Worm (Caenorhabditis elegans): Measurements from ENCODE around the gene chil-21.

chil-21 gene

DNA sequence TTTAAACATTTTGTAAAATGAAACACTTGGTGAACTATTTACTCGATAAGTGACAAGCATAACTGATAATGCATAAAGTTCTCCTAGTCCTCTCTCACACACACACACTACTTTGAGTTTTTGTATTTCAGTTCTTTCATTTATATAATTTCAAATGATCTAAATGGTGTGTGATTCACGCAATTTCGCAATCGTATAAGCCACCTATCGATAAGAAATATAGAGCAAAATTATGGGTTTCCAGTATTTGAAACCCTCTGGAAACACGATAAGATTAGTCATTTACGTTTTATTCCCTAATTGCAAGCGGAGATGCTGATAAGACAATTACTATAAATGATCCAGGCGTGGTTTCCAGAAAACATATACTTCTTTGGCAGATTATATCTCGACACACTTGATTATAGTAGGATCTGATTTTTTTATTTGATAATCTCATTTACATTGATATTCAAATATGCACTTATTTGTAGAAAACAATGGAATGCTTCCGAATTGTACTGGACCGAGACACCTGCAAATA, 49.6 kb downstream of the chil-21 start, which contains the start of gene arrd-3:
arrd-3 (plus strand) TSS at position 473 of the 523 bp plus-strand sequence.
- no peak for TF ChIP-seq dpl-1 (GFP tag; optimal IDR thresholded peaks at IDR 0.05)
- peak; percentile 49 for TF ChIP-seq nhr-80 (tag; optimal IDR thresholded peaks at IDR 0.05)

- no peak for TF ChIP-seq dox-1 (GFP tag; IDR thresholded peaks at IDR 0.05)
- TF ChIP-seq cebp-1 (GFP tag; IDR thresholded peaks at IDR 0.05), result no peak
- no peak for TF ChIP-seq cebp-1 (tag; optimal IDR thresholded peaks at IDR 0.05)
- TF ChIP-seq lsy-27 (tag; optimal IDR thresholded peaks at IDR 0.05; ENCODE audit: borderline replicate concordance, insufficient read depth), result no peak
- no peak for TF ChIP-seq sptf-2 (GFP tag; optimal IDR thresholded peaks at IDR 0.05)
These were observed 50.3 kb downstream of the chil-21 start, which contains the start of gene M176.9 for ce11 chrII:9411497-9411896. M176.9 (minus strand) TSS chrII:9411597.
